Worm (Caenorhabditis elegans) whole organism, L2 larva: Measurements from ENCODE around the gene M04G7.5.
A peak's percentile ranks its signal among the peaks of the same experiment; 100 is the strongest.

Source experiments
- C34F6.9 ChIP-seq: fragments of 150-350 bp; optimal IDR thresholded peaks from 2 replicates; lab custom pipeline; 2014; ENCODE audit warnings: missing biosample characterization, missing genetic modification characterization
- F13H6.1 ChIP-seq: sonication (generic microtip); optimal IDR thresholded peaks from 2 replicates; lab custom pipeline; 2016; ENCODE audit warnings: missing genetic modification characterization, missing compliant biosample characterization
- R02D3.7 ChIP-seq: fragments of 150-350 bp; optimal IDR thresholded peaks from 2 replicates; lab custom pipeline; 2014; ENCODE audit warnings: missing biosample characterization, missing genetic modification characterization
- ama-1 ChIP-seq: fragments of 150-350 bp; optimal IDR thresholded peaks from 2 replicates; lab custom pipeline; 2018; ENCODE audit warnings: inconsistent platforms
- blmp-1 ChIP-seq: sonication (generic microtip); optimal IDR thresholded peaks from 2 replicates; lab custom pipeline; 2017; ENCODE audit warnings: missing genetic modification characterization, mild to moderate bottlenecking, missing compliant biosample characterization, antibody characterized with exemption, moderate library complexity; ENCODE audit not compliant: insufficient read depth
- ceh-16 ChIP-seq: fragments of 150-350 bp; optimal IDR thresholded peaks from 2 replicates; lab custom pipeline; 2014; ENCODE audit warnings: missing biosample characterization, missing genetic modification characterization
- crh-2 ChIP-seq: sonication (generic microtip); optimal IDR thresholded peaks from 2 replicates; lab custom pipeline; 2017; ENCODE audit warnings: missing biosample characterization, missing genetic modification characterization
- egl-27 ChIP-seq: sonication (generic microtip); optimal IDR thresholded peaks from 3 replicates; lab custom pipeline; 2017; ENCODE audit warnings: missing biosample characterization, missing genetic modification reagents, missing genetic modification characterization
- elt-3 ChIP-seq: sonication (generic microtip); optimal IDR thresholded peaks from 2 replicates; lab custom pipeline; 2017; ENCODE audit warnings: missing biosample characterization, missing genetic modification characterization
- gmeb-1 ChIP-seq: fragments of 150-350 bp; optimal IDR thresholded peaks from 2 replicates; lab custom pipeline; 2014; ENCODE audit warnings: missing biosample characterization, missing genetic modification characterization
- lin-11 ChIP-seq: fragments of 150-350 bp; sonication (generic microtip); optimal IDR thresholded peaks from 2 replicates; lab custom pipeline; 2014; ENCODE audit warnings: missing biosample characterization, missing genetic modification characterization, inconsistent platforms, mixed read lengths
- lin-13 ChIP-seq: fragments of 150-350 bp; optimal IDR thresholded peaks from 2 replicates; lab custom pipeline; 2014; ENCODE audit warnings: missing biosample characterization, missing genetic modification reagents, missing genetic modification characterization
- lin-39 ChIP-seq: fragments of 150-350 bp; optimal IDR thresholded peaks from 2 replicates; lab custom pipeline; 2014; ENCODE audit warnings: missing biosample characterization, missing genetic modification reagents, missing genetic modification characterization
- lsy-2 ChIP-seq, 2 experiments: fragments of 150-350 bp in 1 of 2; sonication (generic microtip) in 1 of 2; optimal IDR thresholded peaks; 2 replicates each; lab custom pipeline; 2014 to 2017; ENCODE audit warnings: missing biosample characterization in 2 of 2, missing genetic modification characterization in 2 of 2
- mab-5 ChIP-seq: fragments of 150-350 bp; optimal IDR thresholded peaks from 2 replicates; lab custom pipeline; 2014; ENCODE audit warnings: missing biosample characterization, missing genetic modification characterization
- mbf-1 ChIP-seq: sonication (generic microtip); optimal IDR thresholded peaks from 2 replicates; lab custom pipeline; 2017; ENCODE audit warnings: missing biosample characterization, missing genetic modification characterization
- mdl-1 ChIP-seq, 2 experiments: fragments of 150-350 bp in 1 of 2; sonication (generic microtip) in 1 of 2; optimal IDR thresholded peaks; 2 replicates each; lab custom pipeline; 2017; ENCODE audit warnings: missing biosample characterization in 2 of 2, missing genetic modification characterization in 2 of 2
- nhr-10 ChIP-seq: sonication (generic microtip); optimal IDR thresholded peaks from 2 replicates; lab custom pipeline; 2017; ENCODE audit warnings: missing biosample characterization, missing genetic modification characterization
- nhr-11 ChIP-seq: fragments of 150-350 bp; optimal IDR thresholded peaks from 2 replicates; lab custom pipeline; 2014; ENCODE audit warnings: missing biosample characterization, missing genetic modification characterization
- nhr-12 ChIP-seq: fragments of 150-350 bp; optimal IDR thresholded peaks from 2 replicates; lab custom pipeline; 2014; ENCODE audit warnings: missing biosample characterization, missing genetic modification characterization
- nhr-129 ChIP-seq: fragments of 150-350 bp; optimal IDR thresholded peaks from 2 replicates; lab custom pipeline; 2014; ENCODE audit warnings: missing biosample characterization, missing genetic modification characterization
- nhr-21 ChIP-seq: fragments of 150-350 bp; optimal IDR thresholded peaks from 2 replicates; lab custom pipeline; 2014; ENCODE audit warnings: missing biosample characterization, missing genetic modification characterization
- nhr-23 ChIP-seq: fragments of 150-350 bp; optimal IDR thresholded peaks from 2 replicates; lab custom pipeline; 2014; ENCODE audit warnings: missing biosample characterization, missing genetic modification reagents, missing genetic modification characterization
- nhr-6 ChIP-seq: fragments of 150-350 bp; optimal IDR thresholded peaks from 2 replicates; lab custom pipeline; 2014; ENCODE audit warnings: missing biosample characterization, missing genetic modification characterization
- sem-4 ChIP-seq: fragments of 150-350 bp; optimal IDR thresholded peaks from 2 replicates; lab custom pipeline; 2014; ENCODE audit warnings: missing biosample characterization, missing genetic modification reagents, missing genetic modification characterization
- skn-1 ChIP-seq: sonication (generic microtip); optimal IDR thresholded peaks from 2 replicates; lab custom pipeline; 2017; ENCODE audit warnings: missing biosample characterization, missing genetic modification characterization
- sma-3 ChIP-seq: sonication (generic microtip); optimal IDR thresholded peaks from 2 replicates; lab custom pipeline; 2016; ENCODE audit warnings: missing genetic modification reagents, missing genetic modification characterization, missing compliant biosample characterization
- sma-9 ChIP-seq, 2 experiments: fragments of 150-350 bp in 1 of 2; sonication (generic microtip) in 1 of 2; optimal IDR thresholded peaks; 2 replicates each; lab custom pipeline; 2014 to 2016; ENCODE audit warnings: missing genetic modification characterization in 2 of 2, mild to moderate bottlenecking in 1 of 2, missing biosample characterization in 1 of 2, missing compliant biosample characterization in 1 of 2, missing genetic modification reagents in 1 of 2, moderate library complexity in 1 of 2
- snpc-4 ChIP-seq: fragments of 150-350 bp; optimal IDR thresholded peaks from 2 replicates; lab custom pipeline; 2014; ENCODE audit warnings: missing biosample characterization, missing genetic modification characterization
- unc-39 ChIP-seq: fragments of 150-350 bp; optimal IDR thresholded peaks from 2 replicates; lab custom pipeline; 2014; ENCODE audit warnings: missing biosample characterization, missing genetic modification characterization
- unc-55 ChIP-seq: fragments of 150-350 bp; sonication (generic microtip); optimal IDR thresholded peaks from 3 replicates; lab custom pipeline; 2014; ENCODE audit warnings: missing biosample characterization, missing genetic modification reagents, missing genetic modification characterization
- zag-1 ChIP-seq: fragments of 150-350 bp; optimal IDR thresholded peaks from 2 replicates; lab custom pipeline; 2014; ENCODE audit warnings: missing biosample characterization, missing genetic modification characterization
- ztf-4 ChIP-seq: fragments of 150-350 bp; optimal IDR thresholded peaks from 2 replicates; lab custom pipeline; 2014; ENCODE audit warnings: missing biosample characterization, missing genetic modification characterization

Gene M04G7.5

ce11 chrIV:410420-410891, 44.4 kb upstream of the M04G7.5 start, which contains the start of gene T07A9.12 (continued):
- TF ChIP-seq sem-4 (tag; lab: Kevin White, UChicago) (peak; percentile 47), C34F6.9 (tag; lab: Kevin White, UChicago) (peak; percentile 81), sma-3 (GFP tag; lab: Kevin White, UChicago) (peak; percentile 79), ztf-4 (tag; lab: Kevin White, UChicago) (no peak), nhr-23 (tag; lab: Kevin White, UChicago) (no peak), egl-27 (tag; lab: Kevin White, UChicago) (peak; percentile 9), lsy-2 (tag; optimal IDR thresholded peaks at IDR 0.05; lab: Kevin White, UChicago) (peak; percentile 51 to 86), gmeb-1 (tag; lab: Kevin White, UChicago) (peak; percentile 41), lin-11 (no peak), nhr-21 (tag; lab: Kevin White, UChicago) (peak; percentile 64)

DNA sequence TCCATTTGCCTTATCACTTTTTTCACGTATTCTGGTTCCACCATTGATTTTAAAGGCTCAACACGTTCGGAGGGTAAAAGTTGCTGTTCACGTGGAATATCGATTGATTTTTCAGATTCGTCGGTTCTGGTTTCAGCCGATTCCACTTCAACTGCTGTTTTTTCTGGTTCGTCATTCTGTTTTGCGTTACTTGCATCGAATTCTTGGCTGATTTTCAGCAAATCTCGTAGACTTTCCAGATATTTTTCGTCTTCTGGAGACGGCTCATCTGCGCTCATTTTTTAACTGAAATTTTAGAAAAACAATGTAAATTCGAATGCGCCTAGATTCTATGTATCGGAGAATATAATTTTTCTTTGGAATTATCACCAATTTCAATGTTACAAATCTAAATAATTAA, 35.2 kb upstream of the M04G7.5 start, which contains the start of gene eri-1:
TSS of gene eri-1 (minus strand) at position 285 of the 400 bp plus-strand sequence.
- no peak for TF ChIP-seq mab-5
- TF ChIP-seq sem-4 (tag; lab: Kevin White, UChicago), result no peak
- no peak for TF ChIP-seq blmp-1 (tag; lab: Kevin White, UChicago)
- TF ChIP-seq C34F6.9 (tag; lab: Kevin White, UChicago), result no peak
- no peak for TF ChIP-seq egl-27 (tag; lab: Kevin White, UChicago)
- TF ChIP-seq mbf-1 (tag; lab: Kevin White, UChicago), result no peak
- no peak for TF ChIP-seq nhr-11 (tag; lab: Kevin White, UChicago)
- TF ChIP-seq skn-1 (tag; lab: Kevin White, UChicago), result no peak
- TF ChIP-seq sma-9 (GFP tag; optimal IDR thresholded peaks at IDR 0.05; lab: Kevin White, UChicago), result no peak
- TF ChIP-seq sma-9 (tag; optimal IDR thresholded peaks at IDR 0.05; lab: Kevin White, UChicago), result no peak

ce11 chrIV:420686-421085, 34.2 kb upstream of the M04G7.5 start:
- TF ChIP-seq egl-27 (tag; lab: Kevin White, UChicago) (no peak), mdl-1 (tag; optimal IDR thresholded peaks at IDR 0.05; lab: Kevin White, UChicago) (no peak), unc-39 (no peak), gmeb-1 (tag; lab: Kevin White, UChicago) (no peak), elt-3 (no peak), nhr-12 (tag; lab: Kevin White, UChicago) (no peak), lin-11 (no peak), nhr-6 (tag; lab: Kevin White, UChicago) (no peak), nhr-23 (tag; lab: Kevin White, UChicago) (no peak), R02D3.7 (no peak), ceh-16 (no peak), sma-3 (GFP tag; lab: Kevin White, UChicago) (no peak)

ce11 chrIV:422112-422511, 32.8 kb upstream of the M04G7.5 start:
- no peak for TF ChIP-seq nhr-129 (tag; lab: Kevin White, UChicago)
- no peak for TF ChIP-seq R02D3.7

ce11 chrIV:425052-425451, 29.8 kb upstream of the M04G7.5 start, which contains the start of gene daf-18:
Gene daf-18 (minus strand): TSS chrIV:425177.
- TF ChIP-seq lsy-2 (tag; optimal IDR thresholded peaks at IDR 0.05; lab: Kevin White, UChicago), result no peak
- TF ChIP-seq lin-11, result no peak
- no peak for TF ChIP-seq nhr-10 (tag; lab: Kevin White, UChicago)
- no peak for TF ChIP-seq gmeb-1 (tag; lab: Kevin White, UChicago)
- TF ChIP-seq lin-13, result no peak
- TF ChIP-seq ama-1, result no peak
- no peak for TF ChIP-seq F13H6.1 (tag; lab: Kevin White, UChicago)
- TF ChIP-seq nhr-21 (tag; lab: Kevin White, UChicago), result no peak
- no peak for TF ChIP-seq crh-2

ce11 chrIV:425546-425945, 29.3 kb upstream of the M04G7.5 start:
- TF ChIP-seq lin-13 (peak; percentile 41), nhr-129 (tag; lab: Kevin White, UChicago) (peak; percentile 38), skn-1 (tag; lab: Kevin White, UChicago) (no peak), nhr-21 (tag; lab: Kevin White, UChicago) (no peak), lsy-2 (tag; optimal IDR thresholded peaks at IDR 0.05; lab: Kevin White, UChicago) (peak in 1 of 2 experiments; percentile 67), lin-39 (tag; lab: Kevin White, UChicago) (no peak), blmp-1 (tag; lab: Kevin White, UChicago) (no peak), unc-55 (GFP tag; lab: Kevin White, UChicago) (peak; percentile 66), crh-2 (peak; percentile 22), ztf-4 (tag; lab: Kevin White, UChicago) (peak; percentile 6), zag-1 (tag; lab: Kevin White, UChicago) (no peak), gmeb-1 (tag; lab: Kevin White, UChicago) (peak; percentile 52), snpc-4 (tag; lab: Kevin White, UChicago) (peak; percentile 5), mdl-1 (tag; optimal IDR thresholded peaks at IDR 0.05; lab: Kevin White, UChicago) (no peak), C34F6.9 (tag; lab: Kevin White, UChicago) (peak; percentile 59), sma-9 (GFP tag; optimal IDR thresholded peaks at IDR 0.05; lab: Kevin White, UChicago) (no peak), sma-9 (tag; optimal IDR thresholded peaks at IDR 0.05; lab: Kevin White, UChicago) (no peak), ceh-16 (no peak)
